Worm (Caenorhabditis elegans): ENCODE data around the gene C23G10.10.

DNA sequence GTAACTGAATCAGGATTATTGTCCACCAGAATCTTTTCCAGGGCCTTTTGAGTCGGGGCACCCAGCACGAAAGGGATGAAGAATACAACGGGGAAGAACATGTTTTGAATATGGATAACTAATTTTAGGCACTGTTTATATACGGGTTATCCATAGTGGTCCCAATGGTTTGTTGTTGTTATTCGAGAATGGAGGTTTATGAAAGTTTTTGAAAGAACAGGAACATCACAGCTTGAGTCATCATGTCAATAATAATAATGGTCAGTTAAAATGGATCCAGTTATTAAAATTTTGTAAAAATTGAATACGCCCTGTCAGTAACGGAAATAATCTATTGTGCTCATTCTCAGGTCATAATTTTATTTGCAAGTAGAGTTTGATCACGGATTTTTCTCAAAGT lies 30.7 kb downstream of the C23G10.10 start, which contains the start of gene nas-28:
- TF ChIP-seq jun-1 (tag; optimal IDR thresholded peaks at IDR 0.05) (no peak), lin-15B (tag; optimal IDR thresholded peaks at IDR 0.05) (no peak), aly-2 (tag; optimal IDR thresholded peaks at IDR 0.05) (no peak), fos-1 (tag; optimal IDR thresholded peaks at IDR 0.05) (no peak), nhr-12 (tag; optimal IDR thresholded peaks at IDR 0.05) (no peak)

Data from whole organism, L3 larva.